Worm (Caenorhabditis elegans): Measurements from ENCODE around the gene prp-8.

Gene prp-8

DNA sequence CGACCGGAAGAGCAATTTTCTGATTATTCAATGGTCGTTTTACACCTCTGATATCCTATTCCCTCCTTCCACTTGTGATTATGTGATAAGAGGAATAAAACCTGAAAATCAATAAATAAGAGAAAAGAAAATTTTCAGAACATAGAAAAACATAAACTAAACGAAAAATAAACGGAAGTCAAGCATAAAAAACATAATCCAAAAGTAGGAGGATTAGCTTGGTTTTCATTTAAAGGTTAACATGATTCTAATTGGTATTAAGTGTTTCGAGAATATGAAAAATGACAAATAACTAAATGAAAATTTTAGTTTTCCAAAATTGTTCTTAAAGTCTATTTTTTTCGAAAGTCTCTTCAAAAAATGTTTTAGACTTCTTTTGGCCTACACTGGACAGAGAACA is 43.0 kb upstream of the prp-8 start, which contains the start of gene gei-8 (continued):
- no peak for TF ChIP-seq dpl-1 (GFP tag; optimal IDR thresholded peaks at IDR 0.05)
- no peak for TF ChIP-seq unc-130 (GFP tag; optimal IDR thresholded peaks at IDR 0.05)
- no peak for TF ChIP-seq Y95B8A.8 (GFP tag; IDR thresholded peaks at IDR 0.05)
- no peak for TF ChIP-seq aptf-2 (GFP tag; conservative IDR thresholded peaks at IDR 0.05)

DNA sequence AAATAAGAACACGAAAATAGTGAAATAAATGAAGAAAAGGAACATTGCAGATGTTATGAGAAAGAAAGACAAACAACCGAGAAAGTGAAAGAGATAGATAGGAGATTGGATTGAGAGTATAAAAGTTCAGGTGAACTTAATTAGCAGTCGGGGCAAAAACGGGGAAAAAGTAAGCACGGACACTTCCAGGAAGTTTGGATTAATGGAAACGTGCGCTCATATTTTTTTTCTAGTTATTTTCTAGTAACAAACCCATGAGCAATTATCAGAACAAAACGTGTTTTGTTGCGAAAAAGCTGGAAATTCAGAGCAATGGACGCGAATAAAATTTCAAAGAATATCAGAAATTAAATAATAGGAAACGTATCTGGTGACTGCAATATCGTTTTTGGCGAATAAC is 42.2 kb upstream of the prp-8 start:
- TF ChIP-seq repo-1 (tag; optimal IDR thresholded peaks at IDR 0.05) (no peak), D2030.7 (GFP tag; IDR thresholded peaks at IDR 0.05) (no peak), nfya-2 (GFP tag; IDR thresholded peaks at IDR 0.05) (no peak), die-1 (tag; optimal IDR thresholded peaks at IDR 0.05) (no peak), Y53G8AR.9 (GFP tag; conservative IDR thresholded peaks at IDR 0.05) (no peak), nhr-120 (GFP tag; IDR thresholded peaks at IDR 0.05) (no peak), unc-62 (GFP tag; optimal IDR thresholded peaks at IDR 0.05) (no peak), mxl-1 (tag; optimal IDR thresholded peaks at IDR 0.05) (no peak), lir-1 (GFP tag; conservative IDR thresholded peaks at IDR 0.05) (no peak), B0336.3 (GFP tag; IDR thresholded peaks at IDR 0.05) (no peak), hmg-1.2 (GFP tag; IDR thresholded peaks at IDR 0.05) (no peak), egrh-3 (GFP tag; IDR thresholded peaks at IDR 0.05) (no peak), Y95B8A.8 (GFP tag; IDR thresholded peaks at IDR 0.05) (no peak), lin-35 (GFP tag; optimal IDR thresholded peaks at IDR 0.05) (no peak), unc-130 (GFP tag; optimal IDR thresholded peaks at IDR 0.05) (no peak)

DNA sequence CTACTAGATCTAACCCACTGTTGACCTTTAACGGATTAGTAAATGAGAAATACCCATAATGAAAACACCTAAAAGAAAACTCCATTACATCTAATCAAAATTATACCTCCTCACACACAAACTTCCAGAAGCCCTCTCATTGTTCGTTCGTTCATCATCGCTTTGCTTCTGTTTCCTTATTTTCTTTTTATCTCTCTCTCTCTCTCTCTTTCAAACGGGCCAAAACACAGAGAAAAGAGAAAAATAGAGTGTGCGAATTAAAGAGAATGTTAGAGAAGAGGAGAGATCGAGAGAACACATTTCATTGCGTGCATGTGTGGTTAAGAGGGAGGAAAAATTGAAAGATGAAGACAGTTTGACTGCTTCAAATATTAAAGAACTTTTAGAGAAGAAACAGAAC is 39.9 kb upstream of the prp-8 start:
- no peak for TF ChIP-seq rec-8 (tag; optimal IDR thresholded peaks at IDR 0.05)
- peak; percentile 54 for TF ChIP-seq F23B12.7 (tag; optimal IDR thresholded peaks at IDR 0.05; ENCODE audit: insufficient read depth)
- TF ChIP-seq lin-35 (GFP tag; optimal IDR thresholded peaks at IDR 0.05), result peak in 1 of 3 experiments; percentile 49
- TF ChIP-seq Y56A3A.18 (GFP tag; IDR thresholded peaks at IDR 0.05), result no peak
- no peak for TF ChIP-seq bed-2 (GFP tag; IDR thresholded peaks at IDR 0.05)
- TF ChIP-seq lin-40 (tag; optimal IDR thresholded peaks at IDR 0.05), result peak; percentile 44
- TF ChIP-seq athp-1 (tag; optimal IDR thresholded peaks at IDR 0.05), result no peak
- no peak for TF ChIP-seq ztf-26 (tag; optimal IDR thresholded peaks at IDR 0.05)
- TF ChIP-seq rcor-1 (GFP tag; IDR thresholded peaks at IDR 0.05), result no peak
- TF ChIP-seq gei-17 (GFP tag; optimal IDR thresholded peaks at IDR 0.05), result no peak
- no peak for TF ChIP-seq egl-18 (GFP tag; IDR thresholded peaks at IDR 0.05)
- no peak for TF ChIP-seq mxl-1 (tag; optimal IDR thresholded peaks at IDR 0.05)
- no peak for TF ChIP-seq nhr-120 (GFP tag; IDR thresholded peaks at IDR 0.05)
- TF ChIP-seq K11D2.4 (GFP tag; IDR thresholded peaks at IDR 0.05), result no peak
- peak; percentile 62 for TF ChIP-seq nhr-80 (tag; optimal IDR thresholded peaks at IDR 0.05)
- no peak for TF ChIP-seq F10E7.11 (tag; optimal IDR thresholded peaks at IDR 0.05)
- no peak for TF ChIP-seq aptf-3 (GFP tag; IDR thresholded peaks at IDR 0.05)
- TF ChIP-seq attf-5 (GFP tag; optimal IDR thresholded peaks at IDR 0.05), result peak; percentile 9
- no peak for TF ChIP-seq hlh-12 (tag; optimal IDR thresholded peaks at IDR 0.05)
- TF ChIP-seq tlf-1 (GFP tag; optimal IDR thresholded peaks at IDR 0.05), result no peak
- TF ChIP-seq cebp-1 (GFP tag; IDR thresholded peaks at IDR 0.05), result no peak
- TF ChIP-seq cebp-1 (tag; optimal IDR thresholded peaks at IDR 0.05), result no peak
- no peak for TF ChIP-seq mes-4 (tag; optimal IDR thresholded peaks at IDR 0.05)
- TF ChIP-seq ztf-3 (GFP tag; optimal IDR thresholded peaks at IDR 0.05), result no peak
- no peak for TF ChIP-seq Y95B8A.8 (GFP tag; IDR thresholded peaks at IDR 0.05)
- peak; percentile 63; the same call in 1 of the 2 replicates for TF ChIP-seq hmg-1.2 (GFP tag; IDR thresholded peaks at IDR 0.05)
- TF ChIP-seq tbp1 (GFP tag; optimal IDR thresholded peaks at IDR 0.05), result peak; percentile 4
- no peak for TF ChIP-seq chd-7 (tag; optimal IDR thresholded peaks at IDR 0.05)
- TF ChIP-seq Y53F4B.3 (GFP tag; IDR thresholded peaks at IDR 0.05), result no peak
- TF ChIP-seq lir-1 (GFP tag; conservative IDR thresholded peaks at IDR 0.05), result no peak
- TF ChIP-seq C06A6.2 (GFP tag; conservative IDR thresholded peaks at IDR 0.05), result no peak
- no peak for TF ChIP-seq B0019.2 (GFP tag; conservative IDR thresholded peaks at IDR 0.05)
- peak; percentile 34 for TF ChIP-seq somi-1 (GFP tag; optimal IDR thresholded peaks at IDR 0.05)
- no peak for TF ChIP-seq ceh-27 (GFP tag; optimal IDR thresholded peaks at IDR 0.05)

All from whole organism, young adult.